Worm (Caenorhabditis elegans) whole organism, L4 larva: Measurements from ENCODE around the gene C01G12.5.

ENCODE experiments used
- F44E2.7 ChIP-seq: fragments of 200-800 bp; sonication (Bioruptor generic); IDR thresholded peaks from 2 replicates; pipeline ENCODE4 v2.1.2; 2022; ENCODE audit warnings: missing genetic modification characterization, missing compliant biosample characterization
- R02D3.7 ChIP-seq: fragments of 150-350 bp; sonication (generic microtip); optimal IDR thresholded peaks from 3 replicates; lab custom pipeline; 2014; ENCODE audit warnings: missing biosample characterization, missing genetic modification characterization
- T20F7.1 ChIP-seq: fragments of 200-800 bp; sonication (Bioruptor generic); optimal IDR thresholded peaks from 2 replicates; lab custom pipeline; 2018; ENCODE audit warnings: mild to moderate bottlenecking, missing genetic modification characterization, missing compliant biosample characterization
- Y105C5A.15 ChIP-seq: fragments of 200-800 bp; sonication (Bioruptor generic); IDR thresholded peaks from 2 replicates; pipeline ENCODE4 v1.3.6; 2022; ENCODE audit warnings: missing genetic modification characterization, missing compliant biosample characterization
- Y48G9A.11 ChIP-seq: fragments of 200-800 bp; sonication (Bioruptor generic); IDR thresholded peaks from 2 replicates; pipeline ENCODE4 v1.3.6; 2022; ENCODE audit warnings: missing genetic modification reagents, missing genetic modification characterization, missing compliant biosample characterization
- aha-1 ChIP-seq: fragments of 150-350 bp; peaks from one replicate; lab custom pipeline; 2014; ENCODE audit warnings: missing biosample characterization, missing genetic modification characterization
- ama-1 ChIP-seq: fragments of 150-350 bp; optimal IDR thresholded peaks from 2 replicates; lab custom pipeline; 2014; ENCODE audit warnings: inconsistent platforms, mixed read lengths
- ceh-20 ChIP-seq: fragments of 200-800 bp; sonication (Bioruptor generic); IDR thresholded peaks from 2 replicates; pipeline ENCODE4 v1.3.6; 2022; ENCODE audit warnings: missing genetic modification reagents, missing genetic modification characterization, missing compliant biosample characterization
- ceh-32 ChIP-seq: sonication (generic microtip); optimal IDR thresholded peaks from 2 replicates; lab custom pipeline; 2016; ENCODE audit warnings: mild to moderate bottlenecking, missing genetic modification characterization, missing compliant biosample characterization; ENCODE audit not compliant: poor library complexity
- ceh-82 ChIP-seq: sonication (generic microtip); optimal IDR thresholded peaks from 2 replicates; lab custom pipeline; 2017; ENCODE audit warnings: missing biosample characterization, missing genetic modification characterization
- ctbp-1 ChIP-seq: fragments of 200-800 bp; sonication (Bioruptor generic); IDR thresholded peaks from 2 replicates; pipeline ENCODE4 v1.3.6; 2022; ENCODE audit warnings: missing genetic modification reagents, missing genetic modification characterization, missing compliant biosample characterization
- dmd-8 ChIP-seq: fragments of 200-800 bp; sonication (Bioruptor generic); IDR thresholded peaks from 2 replicates; pipeline ENCODE4 v1.3.6; 2022; ENCODE audit warnings: missing genetic modification characterization, missing compliant biosample characterization
- dmd-9 ChIP-seq: fragments of 200-800 bp; sonication (Bioruptor generic); IDR thresholded peaks from 2 replicates; pipeline ENCODE4 v1.3.6; 2022; ENCODE audit warnings: missing genetic modification reagents, missing genetic modification characterization, missing compliant biosample characterization
- dve-1 ChIP-seq: sonication (generic microtip); optimal IDR thresholded peaks from 2 replicates; lab custom pipeline; 2017; ENCODE audit warnings: antibody characterized with exemption, mild to moderate bottlenecking, missing genetic modification characterization, missing compliant biosample characterization; ENCODE audit not compliant: insufficient read depth
- fkh-10 ChIP-seq: fragments of 150-350 bp; optimal IDR thresholded peaks from 2 replicates; lab custom pipeline; 2014; ENCODE audit warnings: missing biosample characterization, missing genetic modification reagents, missing genetic modification characterization
- hlh-30 ChIP-seq: sonication (generic microtip); optimal IDR thresholded peaks from 2 replicates; lab custom pipeline; 2017; ENCODE audit warnings: antibody characterized with exemption, mild to moderate bottlenecking, missing genetic modification characterization, missing compliant biosample characterization; ENCODE audit not compliant: insufficient read depth
- lin-1 ChIP-seq: fragments of 200-800 bp; sonication (Bioruptor generic); IDR thresholded peaks from 2 replicates; pipeline ENCODE4 v1.3.6; 2022; ENCODE audit warnings: missing genetic modification reagents, missing genetic modification characterization, missing compliant biosample characterization
- lin-13 ChIP-seq: fragments of 150-350 bp; optimal IDR thresholded peaks from 2 replicates; lab custom pipeline; 2014; ENCODE audit warnings: missing biosample characterization, missing genetic modification reagents, missing genetic modification characterization
- lin-38 ChIP-seq: fragments of 200-800 bp; sonication (Bioruptor generic); IDR thresholded peaks from 2 replicates; pipeline ENCODE4 v1.3.6; 2022; ENCODE audit warnings: missing genetic modification reagents, missing genetic modification characterization, missing compliant biosample characterization
- lir-3 ChIP-seq: sonication (generic microtip); optimal IDR thresholded peaks from 2 replicates; lab custom pipeline; 2016; ENCODE audit warnings: mild to moderate bottlenecking, missing genetic modification characterization, missing compliant biosample characterization
- lsy-2 ChIP-seq, 2 experiments: fragments of 150-350 bp in 1 of 2; sonication (generic microtip) in 1 of 2; optimal IDR thresholded peaks; 2 replicates each; lab custom pipeline; 2014 to 2017; ENCODE audit warnings: missing biosample characterization in 2 of 2, missing genetic modification characterization in 2 of 2
- madf-5 ChIP-seq, 2 experiments: fragments of 200-800 bp; sonication (Bioruptor generic); IDR thresholded peaks; 2 replicates each; pipeline ENCODE4 v1.3.6; 2022; ENCODE audit warnings: missing compliant biosample characterization in 2 of 2, missing genetic modification characterization in 2 of 2
- madf-9 ChIP-seq: fragments of 200-800 bp; sonication (Bioruptor generic); conservative IDR thresholded peaks from 2 replicates; pipeline ENCODE4 v1.3.6; 2022; ENCODE audit warnings: missing genetic modification reagents, missing genetic modification characterization, missing compliant biosample characterization
- mdt-29 ChIP-seq: fragments of 200-800 bp; sonication (Bioruptor generic); IDR thresholded peaks from 2 replicates; pipeline ENCODE4 v1.3.6; 2022; ENCODE audit warnings: missing genetic modification reagents, missing genetic modification characterization, missing compliant biosample characterization
- mep-1 ChIP-seq: fragments of 150-350 bp; sonication (generic microtip); optimal IDR thresholded peaks from 3 replicates; lab custom pipeline; 2014; ENCODE audit warnings: missing biosample characterization, missing genetic modification characterization
- mes-2 ChIP-seq: sonication (generic microtip); optimal IDR thresholded peaks from 2 replicates; lab custom pipeline; 2016; ENCODE audit warnings: missing genotype, mild to moderate bottlenecking, missing genetic modification characterization, missing compliant biosample characterization; ENCODE audit not compliant: poor library complexity, severe bottlenecking
- nhr-102 ChIP-seq: sonication (generic microtip); optimal IDR thresholded peaks from 2 replicates; lab custom pipeline; 2016; ENCODE audit warnings: mild to moderate bottlenecking, missing genetic modification characterization, moderate library complexity, missing compliant biosample characterization
- nhr-11 ChIP-seq: fragments of 150-350 bp; optimal IDR thresholded peaks from 2 replicates; lab custom pipeline; 2014; ENCODE audit warnings: missing biosample characterization, missing genetic modification characterization
- nhr-25 ChIP-seq: sonication (generic microtip); optimal IDR thresholded peaks from 2 replicates; lab custom pipeline; 2017; ENCODE audit warnings: missing genetic modification characterization, mild to moderate bottlenecking, missing compliant biosample characterization, antibody characterized with exemption, moderate library complexity, borderline replicate concordance; ENCODE audit not compliant: insufficient read depth
- nhr-28 ChIP-seq: fragments of 150-350 bp; optimal IDR thresholded peaks from 2 replicates; lab custom pipeline; 2014; ENCODE audit warnings: missing biosample characterization, missing genetic modification characterization
- nhr-48 ChIP-seq: sonication (generic microtip); optimal IDR thresholded peaks from 2 replicates; lab custom pipeline; 2016; ENCODE audit warnings: mild to moderate bottlenecking, missing genetic modification characterization, missing compliant biosample characterization
- nhr-77 ChIP-seq: fragments of 150-350 bp; optimal IDR thresholded peaks from 2 replicates; lab custom pipeline; 2014; ENCODE audit warnings: missing biosample characterization, missing genetic modification characterization
- pha-4 ChIP-seq, 2 experiments: fragments of 150-350 bp in 1 of 2; fragments of 200-800 bp in 1 of 2; sonication (Bioruptor generic) in 1 of 2; IDR thresholded peaks in 1 of 2; optimal IDR thresholded peaks in 1 of 2; 2 replicates each; pipeline versions ENCODE4 v1.3.6 to Lab custom; 2014 to 2022; ENCODE audit warnings: missing genetic modification characterization in 2 of 2, missing genetic modification reagents in 2 of 2, missing biosample characterization in 1 of 2, missing compliant biosample characterization in 1 of 2
- php-3 ChIP-seq: fragments of 200-800 bp; sonication (Bioruptor generic); IDR thresholded peaks from 2 replicates; pipeline ENCODE4 v1.3.6; 2022; ENCODE audit warnings: missing genetic modification reagents, missing genetic modification characterization, missing compliant biosample characterization
- pqm-1 ChIP-seq: sonication (generic microtip); optimal IDR thresholded peaks from 2 replicates; lab custom pipeline; 2017; ENCODE audit warnings: missing biosample characterization, missing genetic modification characterization
- sdz-12 ChIP-seq: fragments of 200-800 bp; sonication (Bioruptor generic); optimal IDR thresholded peaks from 2 replicates; lab custom pipeline; 2018; ENCODE audit warnings: mild to moderate bottlenecking, missing genetic modification characterization, missing compliant biosample characterization
- set-16 ChIP-seq: fragments of 200-800 bp; sonication (Bioruptor generic); IDR thresholded peaks from 2 replicates; pipeline ENCODE4 v1.3.6; 2022; ENCODE audit warnings: missing genetic modification reagents, missing genetic modification characterization, missing compliant biosample characterization
- skn-1 ChIP-seq: fragments of 150-350 bp; optimal IDR thresholded peaks from 2 replicates; lab custom pipeline; 2014; ENCODE audit warnings: missing biosample characterization, missing genetic modification characterization
- spr-3 ChIP-seq: fragments of 200-800 bp; sonication (Bioruptor generic); optimal IDR thresholded peaks from 2 replicates; lab custom pipeline; 2018; ENCODE audit warnings: mild to moderate bottlenecking, missing genetic modification characterization, missing compliant biosample characterization
- tag-97 ChIP-seq: fragments of 200-800 bp; sonication (Bioruptor generic); IDR thresholded peaks from 2 replicates; pipeline ENCODE4 v1.3.6; 2022; ENCODE audit warnings: missing genetic modification characterization, missing compliant biosample characterization
- unc-39 ChIP-seq: sonication (generic microtip); optimal IDR thresholded peaks from 2 replicates; lab custom pipeline; 2017; ENCODE audit warnings: missing biosample characterization, missing genetic modification characterization
- unc-62 ChIP-seq, 3 experiments: fragments of 150-350 bp in 1 of 3; sonication (generic microtip); optimal IDR thresholded peaks in 2 of 3; peaks in 1 of 3; 1 replicate in 1 of 3; 2 replicates in 2 of 3; lab custom pipeline; 2014 to 2017; ENCODE audit warnings: missing biosample characterization in 3 of 3, missing genetic modification characterization in 3 of 3, missing genetic modification reagents in 3 of 3, missing genotype in 1 of 3
- vab-7 ChIP-seq: fragments of 200-800 bp; sonication (Bioruptor generic); IDR thresholded peaks from 2 replicates; pipeline ENCODE4 v1.3.6; 2022; ENCODE audit warnings: missing genetic modification reagents, missing genetic modification characterization, missing compliant biosample characterization

The C01G12.5 gene

DNA sequence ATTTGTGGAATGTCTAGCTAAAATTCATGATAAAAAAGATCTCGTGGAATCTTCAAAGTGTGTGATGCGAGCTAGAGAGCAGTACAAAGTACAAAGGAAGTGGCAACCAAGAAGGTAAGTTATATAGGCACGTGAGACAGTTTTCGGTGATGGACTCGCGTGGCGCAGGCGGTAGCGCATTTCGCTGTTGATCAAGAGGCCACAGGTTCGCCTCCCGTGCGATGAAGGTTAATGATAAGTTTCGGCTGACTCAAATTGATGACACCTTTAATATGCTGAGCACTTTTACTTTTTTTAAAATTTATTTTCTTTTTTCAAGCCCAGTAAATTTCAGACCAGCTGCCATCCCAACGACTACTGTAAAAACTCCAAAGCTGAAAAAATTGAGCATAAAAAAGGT lies 29.6 kb upstream of the C01G12.5 start (continued):
- TF ChIP-seq unc-62 (GFP tag; optimal IDR thresholded peaks at IDR 0.05 in 1 of 2; lab: Kevin White, UChicago) (peak in 1 of 2 experiments; percentile 96), unc-62 (tag; optimal IDR thresholded peaks at IDR 0.05; lab: Kevin White, UChicago) (no peak), hlh-30 (tag; lab: Kevin White, UChicago) (peak; percentile 48), mdt-29 (GFP tag; lab: Robert Waterston, UW) (0 out of 2 replicates have a peak, but pooled peaks have one; percentile 54), F44E2.7 (GFP tag; lab: Robert Waterston, UW) (peak; percentile 66; the same call in 1 of the 2 replicates), dmd-9 (GFP tag; lab: Robert Waterston, UW) (no peak), madf-9 (GFP tag; lab: Robert Waterston, UW) (peak; percentile 66; the same call in 1 of the 2 replicates), ctbp-1 (GFP tag; lab: Robert Waterston, UW) (peak; percentile 73), lin-38 (GFP tag; lab: Robert Waterston, UW) (peak; percentile 77; the same call in 1 of the 2 replicates), pqm-1 (tag; lab: Kevin White, UChicago) (no peak), lin-1 (GFP tag; lab: Robert Waterston, UW) (peak; percentile 79), lir-3 (tag; lab: Kevin White, UChicago) (peak; percentile 42), Y48G9A.11 (GFP tag; lab: Robert Waterston, UW) (peak; percentile 46; the same call in 1 of the 2 replicates), vab-7 (GFP tag; lab: Robert Waterston, UW) (peak; percentile 85), aha-1 (no peak), spr-3 (peak; percentile 63), ceh-82 (tag; lab: Kevin White, UChicago) (no peak), dve-1 (tag; lab: Kevin White, UChicago) (peak; percentile 28), Y105C5A.15 (GFP tag; lab: Robert Waterston, UW) (peak; percentile 81; the same call in 1 of the 2 replicates), tag-97 (GFP tag; lab: Robert Waterston, UW) (no peak), mes-2 (tag; lab: Kevin White, UChicago) (peak; percentile 78), mep-1 (no peak), ceh-32 (tag; lab: Kevin White, UChicago) (no peak), pha-4 (GFP tag; IDR thresholded peaks at IDR 0.05; lab: Robert Waterston, UW) (peak; percentile 82), pha-4 (tag; optimal IDR thresholded peaks at IDR 0.05; lab: Kevin White, UChicago) (no peak), skn-1 (tag; lab: Kevin White, UChicago) (no peak), R02D3.7 (tag; lab: Kevin White, UChicago) (no peak), php-3 (GFP tag; lab: Robert Waterston, UW) (no peak; the same call in 1 of the 2 replicates), fkh-10 (no peak), unc-39 (no peak), nhr-11 (tag; lab: Kevin White, UChicago) (no peak), dmd-8 (GFP tag; lab: Robert Waterston, UW) (peak; percentile 93), nhr-25 (tag; lab: Kevin White, UChicago) (no peak), ceh-20 (peak; percentile 64), nhr-48 (tag; lab: Kevin White, UChicago) (peak; percentile 48), sdz-12 (GFP tag; lab: Kevin White, UChicago) (no peak), T20F7.1 (GFP tag; lab: Kevin White, UChicago) (no peak), ama-1 (no peak), nhr-102 (tag; lab: Kevin White, UChicago) (peak; percentile 44)

DNA sequence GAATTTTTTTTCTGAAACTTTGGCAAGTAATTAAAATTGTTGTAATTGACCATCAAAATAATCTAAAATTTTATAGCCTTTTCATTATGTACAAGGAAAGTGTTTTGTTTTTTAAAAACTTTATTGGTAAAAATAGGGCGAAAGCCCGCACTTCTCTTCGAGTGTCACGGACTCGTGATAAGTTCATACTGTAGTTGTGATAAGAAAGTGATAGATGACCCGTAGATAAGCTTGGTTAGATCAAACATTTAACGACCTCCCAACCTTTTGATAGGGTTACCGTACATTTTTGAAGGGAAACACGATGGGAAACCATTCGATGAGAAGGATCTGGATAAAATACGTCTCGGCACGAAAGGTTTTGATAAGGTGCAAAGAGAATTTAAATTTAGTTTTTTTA lies 29.1 kb upstream of the C01G12.5 start:
- TF ChIP-seq lsy-2 (tag; optimal IDR thresholded peaks at IDR 0.05; lab: Kevin White, UChicago) (peak in 1 of 2 experiments; percentile 69), aha-1 (peak; percentile 79), nhr-77 (tag; lab: Kevin White, UChicago) (peak; percentile 17), set-16 (no peak), nhr-28 (tag; lab: Kevin White, UChicago) (peak; percentile 62), hlh-30 (tag; lab: Kevin White, UChicago) (peak; percentile 19), dmd-8 (GFP tag; lab: Robert Waterston, UW) (no peak), unc-39 (no peak), lin-13 (GFP tag; lab: Kevin White, UChicago) (no peak), madf-5 (GFP tag; IDR thresholded peaks at IDR 0.05; lab: Robert Waterston, UW) (no peak), dve-1 (tag; lab: Kevin White, UChicago) (peak; percentile 76), sdz-12 (GFP tag; lab: Kevin White, UChicago) (no peak), lir-3 (tag; lab: Kevin White, UChicago) (no peak)
